Fruit fly (Drosophila melanogaster) whole organism, embryonic: ENCODE measurements around the gene Gss1.
A peak's percentile ranks its signal among the peaks of the same experiment; 100 is the strongest.

Experiments used
- Aef1 ChIP-seq: fragments of 200-800 bp; sonication (Bioruptor generic); IDR thresholded peaks from 3 replicates; pipeline ENCODE4 v1.3.6; 2022; ENCODE audit warnings: missing biosample characterization, missing genetic modification characterization
- CG10321 ChIP-seq: fragments of 200-800 bp; sonication (Bioruptor generic); IDR thresholded peaks from 2 replicates; pipeline ENCODE4 v1.3.6; 2022; ENCODE audit warnings: missing biosample characterization, missing genetic modification characterization
- CG12769 ChIP-seq: fragments of 200-800 bp; sonication (Bioruptor generic); optimal IDR thresholded peaks from 2 replicates; lab custom pipeline; 2019; ENCODE audit warnings: missing biosample characterization, mild to moderate bottlenecking, missing genetic modification characterization, moderate library complexity
- CG14965 ChIP-seq: fragments of 200-800 bp; sonication (Bioruptor generic); optimal IDR thresholded peaks from 2 replicates; lab custom pipeline; 2016; ENCODE audit warnings: missing biosample characterization, missing genetic modification characterization, borderline replicate concordance
- CG15073 ChIP-seq: fragments of 200-800 bp; sonication (Bioruptor generic); optimal IDR thresholded peaks from 2 replicates; lab custom pipeline; 2016; ENCODE audit warnings: missing biosample characterization, missing genetic modification characterization
- CG15601 ChIP-seq: fragments of 200-800 bp; sonication (Bioruptor generic); optimal IDR thresholded peaks from 3 replicates; lab custom pipeline; 2019; ENCODE audit warnings: missing biosample characterization, mild to moderate bottlenecking, missing genetic modification characterization, moderate library complexity
- CG17186 ChIP-seq: fragments of 200-800 bp; sonication (Bioruptor generic); optimal IDR thresholded peaks from 3 replicates; lab custom pipeline; 2017; ENCODE audit warnings: missing biosample characterization, missing genetic modification reagents, missing genetic modification characterization
- CG17328 ChIP-seq: fragments of 200-800 bp; sonication (Bioruptor generic); IDR thresholded peaks from 2 replicates; pipeline ENCODE4 v1.3.6; 2022; ENCODE audit warnings: missing biosample characterization, missing genetic modification characterization
- CG3163 ChIP-seq: fragments of 200-800 bp; sonication (Bioruptor generic); optimal IDR thresholded peaks from 3 replicates; lab custom pipeline; 2016; ENCODE audit warnings: missing biosample characterization, missing genetic modification characterization
- CG32532 ChIP-seq: fragments of 200-800 bp; sonication (Bioruptor generic); IDR thresholded peaks from 2 replicates; pipeline ENCODE4 v1.3.6; 2022; ENCODE audit warnings: missing biosample characterization, missing genetic modification characterization
- CG32772 ChIP-seq: fragments of 200-800 bp; sonication (Bioruptor generic); IDR thresholded peaks from 2 replicates; pipeline ENCODE4 v1.3.6; 2022; ENCODE audit warnings: missing biosample characterization, missing genetic modification characterization
- CG3995 ChIP-seq: fragments of 200-800 bp; sonication (Bioruptor generic); optimal IDR thresholded peaks from 3 replicates; lab custom pipeline; 2016; ENCODE audit warnings: missing biosample characterization, missing genetic modification characterization
- CG4360 ChIP-seq: fragments of 200-800 bp; sonication (Bioruptor generic); IDR thresholded peaks from 2 replicates; pipeline ENCODE4 v1.3.6; 2022; ENCODE audit warnings: missing biosample characterization, missing genetic modification characterization
- CG4730 ChIP-seq: fragments of 200-800 bp; sonication (Bioruptor generic); IDR thresholded peaks from 2 replicates; pipeline ENCODE4 v1.3.6; 2022; ENCODE audit warnings: missing biosample characterization, missing genetic modification characterization
- CG6175 ChIP-seq: fragments of 200-800 bp; sonication (Bioruptor generic); IDR thresholded peaks from 3 replicates; pipeline ENCODE4 v1.3.6; 2022; ENCODE audit warnings: missing biosample characterization, missing genetic modification characterization
- CG6854 ChIP-seq: fragments of 200-800 bp; sonication (Bioruptor generic); optimal IDR thresholded peaks from 3 replicates; lab custom pipeline; 2017; ENCODE audit warnings: missing biosample characterization, mild to moderate bottlenecking, missing genetic modification characterization
- CG8388 ChIP-seq: fragments of 200-800 bp; sonication (Bioruptor generic); optimal IDR thresholded peaks from 2 replicates; lab custom pipeline; 2019; ENCODE audit warnings: missing biosample characterization, mild to moderate bottlenecking, missing genetic modification characterization, moderate library complexity
- CG8924 ChIP-seq: fragments of 200-800 bp; optimal IDR thresholded peaks from 3 replicates; lab custom pipeline; 2019; ENCODE audit warnings: missing biosample characterization, mild to moderate bottlenecking, missing genetic modification characterization, moderate library complexity
- CkIIα-i1 ChIP-seq: fragments of 200-800 bp; sonication (Bioruptor generic); IDR thresholded peaks from 2 replicates; pipeline ENCODE4 v1.3.6; 2022; ENCODE audit warnings: missing biosample characterization, missing genetic modification characterization
- Drgx ChIP-seq: fragments of 200-800 bp; sonication (Bioruptor generic); IDR thresholded peaks from 2 replicates; pipeline ENCODE4 v1.3.6; 2022; ENCODE audit warnings: missing biosample characterization, missing genetic modification characterization
- Fer1 ChIP-seq: fragments of 200-800 bp; sonication (Bioruptor generic); optimal IDR thresholded peaks from 2 replicates; lab custom pipeline; 2017; ENCODE audit warnings: missing biosample characterization, mild to moderate bottlenecking, missing genetic modification characterization
- HLHmδ ChIP-seq: fragments of 200-800 bp; sonication (Bioruptor generic); optimal IDR thresholded peaks from 2 replicates; lab custom pipeline; 2018; ENCODE audit warnings: missing biosample characterization, mild to moderate bottlenecking, missing genetic modification characterization, moderate library complexity
- Jarid2 ChIP-seq: fragments of 200-800 bp; sonication (Bioruptor generic); optimal IDR thresholded peaks from 3 replicates; lab custom pipeline; 2017; ENCODE audit warnings: mild to moderate bottlenecking, missing biosample characterization, missing genetic modification reagents, missing genetic modification characterization
- MBD-R2 ChIP-seq: fragments of 200-800 bp; sonication (Bioruptor generic); IDR thresholded peaks from 2 replicates; pipeline ENCODE4 v1.3.6; 2022; ENCODE audit warnings: missing biosample characterization, missing genetic modification characterization
- MESR4 ChIP-seq: fragments of 200-800 bp; sonication (Bioruptor generic); optimal IDR thresholded peaks from 2 replicates; lab custom pipeline; 2018; ENCODE audit warnings: missing biosample characterization, mild to moderate bottlenecking, missing genetic modification characterization, moderate library complexity
- Med ChIP-seq: fragments of 200-800 bp; sonication (Bioruptor generic); peaks from one replicate; lab custom pipeline; 2016; ENCODE audit warnings: missing biosample characterization, missing genetic modification characterization, mild to moderate bottlenecking, inconsistent platforms, moderate library complexity
- Myb ChIP-seq: fragments of 200-800 bp; sonication (Bioruptor generic); optimal IDR thresholded peaks from 2 replicates; lab custom pipeline; 2016; ENCODE audit warnings: missing biosample characterization, missing genetic modification characterization
- NFAT ChIP-seq: fragments of 200-800 bp; sonication (Bioruptor generic); IDR thresholded peaks from 2 replicates; pipeline ENCODE4 v1.3.6; 2022; ENCODE audit warnings: missing biosample characterization, missing genetic modification characterization
- Nf-YC ChIP-seq: fragments of 200-800 bp; optimal IDR thresholded peaks from 3 replicates; lab custom pipeline; 2019; ENCODE audit warnings: missing biosample characterization, mild to moderate bottlenecking, missing genetic modification characterization, moderate library complexity
- Optix ChIP-seq: fragments of 200-800 bp; sonication (Bioruptor generic); IDR thresholded peaks from 3 replicates; pipeline ENCODE4 v1.3.6; 2022; ENCODE audit warnings: missing biosample characterization, missing genetic modification characterization
- PHDP ChIP-seq: fragments of 200-800 bp; sonication (Bioruptor generic); optimal IDR thresholded peaks from 3 replicates; lab custom pipeline; 2018; ENCODE audit warnings: missing biosample characterization, mild to moderate bottlenecking, missing genetic modification characterization, moderate library complexity
- Trl ChIP-seq, 3 experiments: fragments of >200 bp in 2 of 3; fragments of 200-800 bp in 1 of 3; sonication (Bioruptor generic) in 1 of 3; optimal IDR thresholded peaks; 2 replicates in 1 of 3; 3 replicates in 2 of 3; lab custom pipeline; 2016 to 2017; ENCODE audit warnings: missing biosample characterization in 1 of 3, missing genetic modification characterization in 1 of 3
- Xbp1 ChIP-seq: fragments of 200-800 bp; sonication (Bioruptor generic); optimal IDR thresholded peaks from 3 replicates; lab custom pipeline; 2016; ENCODE audit warnings: missing biosample characterization, mild to moderate bottlenecking, missing genetic modification characterization
- YL-1 ChIP-seq: fragments of 200-800 bp; sonication (Bioruptor generic); optimal IDR thresholded peaks from 3 replicates; lab custom pipeline; 2017; ENCODE audit warnings: missing biosample characterization, mild to moderate bottlenecking, missing genetic modification characterization
- bigmax ChIP-seq: fragments of 200-800 bp; sonication (Bioruptor generic); optimal IDR thresholded peaks from 2 replicates; lab custom pipeline; 2018; ENCODE audit warnings: missing biosample characterization, mild to moderate bottlenecking, missing genetic modification characterization
- bsh ChIP-seq, 2 experiments: fragments of 200-800 bp; sonication (Bioruptor generic); optimal IDR thresholded peaks; 2 replicates each; lab custom pipeline; 2017 to 2018; ENCODE audit warnings: mild to moderate bottlenecking in 2 of 2, missing biosample characterization in 2 of 2, missing genetic modification characterization in 2 of 2, moderate library complexity in 1 of 2
- chn ChIP-seq: fragments of 200-800 bp; sonication (Bioruptor generic); optimal IDR thresholded peaks from 2 replicates; lab custom pipeline; 2016; ENCODE audit warnings: missing biosample characterization, missing genetic modification characterization
- crc ChIP-seq: fragments of 200-800 bp; sonication (Bioruptor generic); optimal IDR thresholded peaks from 2 replicates; lab custom pipeline; 2016; ENCODE audit warnings: missing biosample characterization, missing genetic modification characterization
- crol ChIP-seq: fragments of 200-800 bp; sonication (Bioruptor generic); IDR thresholded peaks from 2 replicates; pipeline ENCODE4 v1.3.6; 2022; ENCODE audit warnings: missing biosample characterization, missing genetic modification characterization
- gsb-n ChIP-seq: fragments of 200-800 bp; sonication (Bioruptor generic); optimal IDR thresholded peaks from 3 replicates; lab custom pipeline; 2018; ENCODE audit warnings: missing biosample characterization, mild to moderate bottlenecking, missing genetic modification characterization
- hth ChIP-seq: fragments of >200 bp; optimal IDR thresholded peaks from 2 replicates; lab custom pipeline; 2017; ENCODE audit warnings: inconsistent platforms
- jumu ChIP-seq: fragments of 200-800 bp; sonication (Bioruptor generic); optimal IDR thresholded peaks from 3 replicates; lab custom pipeline; 2016; ENCODE audit warnings: missing biosample characterization, missing genetic modification characterization
- oc ChIP-seq: fragments of 200-800 bp; sonication (Bioruptor generic); optimal IDR thresholded peaks from 2 replicates; lab custom pipeline; 2018; ENCODE audit warnings: missing biosample characterization, mild to moderate bottlenecking, missing genetic modification characterization, moderate library complexity
- psq ChIP-seq: fragments of 200-800 bp; sonication (Bioruptor generic); optimal IDR thresholded peaks from 2 replicates; lab custom pipeline; 2017; ENCODE audit warnings: missing biosample characterization, missing genetic modification characterization
- sens ChIP-seq: fragments of 200-800 bp; sonication (Bioruptor generic); peaks from one replicate; lab custom pipeline; 2016; ENCODE audit warnings: missing biosample characterization, missing genetic modification characterization
- tin ChIP-seq: fragments of 200-800 bp; sonication (Bioruptor generic); optimal IDR thresholded peaks from 3 replicates; lab custom pipeline; 2016; ENCODE audit warnings: missing biosample characterization, missing genetic modification characterization
- twi ChIP-seq: fragments of 200-800 bp; optimal IDR thresholded peaks from 2 replicates; lab custom pipeline; 2019; ENCODE audit warnings: missing biosample characterization, mild to moderate bottlenecking, missing genetic modification characterization, moderate library complexity
- zfh2 ChIP-seq: fragments of 200-800 bp; sonication (Bioruptor generic); optimal IDR thresholded peaks from 2 replicates; lab custom pipeline; 2016; ENCODE audit warnings: missing biosample characterization, missing genetic modification characterization

The Gss1 gene

dm6 chrX:17886107-17886448 lies 3.3 kb upstream of the Gss1 start (continued):
- TF ChIP-seq CG14965 (no peak), Myb (GFP tag; lab: Kevin White, UChicago) (no peak), crc (GFP tag; lab: Kevin White, UChicago) (no peak), CkIIα-i1 (GFP tag; lab: Robert Waterston, UW) (no peak), bigmax (GFP tag; lab: Kevin White, UChicago) (peak; percentile 95)

dm6 chrX:17886449-17887207 lies 2.7 kb upstream of the Gss1 start:
- TF ChIP-seq Jarid2 (GFP tag; lab: Kevin White, UChicago) (peak; percentile 23), zfh2 (GFP tag; lab: Kevin White, UChicago) (no peak), CG32772 (GFP tag; lab: Robert Waterston, UW) (0 out of 2 replicates have a peak, but pooled peaks have one; percentile 36), sens (GFP tag; lab: Kevin White, UChicago) (peak; percentile 55), oc (tag; lab: Kevin White, UChicago) (peak; percentile 5), CG6175 (GFP tag; lab: Robert Waterston, UW) (peak; percentile 86), jumu (no peak), Optix (GFP tag; lab: Robert Waterston, UW) (no peak), Xbp1 (GFP tag; lab: Kevin White, UChicago) (no peak), CG32532 (GFP tag; lab: Robert Waterston, UW) (no peak), YL-1 (GFP tag; lab: Kevin White, UChicago) (peak; percentile 47), crol (GFP tag; lab: Robert Waterston, UW) (peak; percentile 23; the same call in 1 of the 2 replicates), chn (no peak), Fer1 (GFP tag; lab: Kevin White, UChicago) (peak; percentile 13), Trl (optimal IDR thresholded peaks at IDR 0.05; lab: Kevin White, UChicago) (peak; percentile 52 to 87), Trl (GFP tag; optimal IDR thresholded peaks at IDR 0.05; lab: Kevin White, UChicago) (peak; percentile 18), CG4730 (GFP tag; lab: Robert Waterston, UW) (no peak), CG8388 (no peak), CG15601 (peak; percentile 21), tin (GFP tag; lab: Kevin White, UChicago) (no peak), CG3995 (no peak), Aef1 (GFP tag; lab: Robert Waterston, UW) (peak; percentile 10; the same call in 1 of the 3 replicates), twi (tag; lab: Kevin White, UChicago) (peak; percentile 70), Med (GFP tag; lab: Kevin White, UChicago) (peak; percentile 78), MBD-R2 (GFP tag; lab: Robert Waterston, UW) (peak; percentile 22; the same call in 1 of the 2 replicates), CG4360 (GFP tag; lab: Robert Waterston, UW) (peak; percentile 99), bsh (GFP tag; optimal IDR thresholded peaks at IDR 0.05; lab: Kevin White, UChicago) (peak in 1 of 2 experiments; percentile 81), gsb-n (tag; lab: Kevin White, UChicago) (no peak), hth (lab: Kevin White, UChicago) (no peak), CG15073 (GFP tag; lab: Kevin White, UChicago) (no peak), CG17328 (GFP tag; lab: Robert Waterston, UW) (no peak), NFAT (peak; percentile 33; the same call in 1 of the 2 replicates), HLHmδ (no peak), CG8924 (peak; percentile 71), CG3163 (peak; percentile 91), PHDP (tag; lab: Kevin White, UChicago) (no peak), CG12769 (tag; lab: Kevin White, UChicago) (peak; percentile 35), MESR4 (GFP tag; lab: Kevin White, UChicago) (peak; percentile 73), psq (GFP tag; lab: Kevin White, UChicago) (peak; percentile 72), Nf-YC (peak; percentile 15), CG17186 (GFP tag; lab: Kevin White, UChicago) (peak; percentile 96), CG10321 (peak; percentile 91), CG6854 (GFP tag; lab: Kevin White, UChicago) (peak; percentile 5), bigmax (GFP tag; lab: Kevin White, UChicago) (peak; percentile 79), Drgx (peak; percentile 67)
